Worm (Caenorhabditis elegans) whole organism, late embryonic: Measurements from ENCODE around the gene K04C2.5.

ENCODE experiments used
- C08G9.2 ChIP-seq: sonication (generic microtip); optimal IDR thresholded peaks from 2 replicates; lab custom pipeline; 2016; ENCODE audit warnings: mild to moderate bottlenecking, missing genetic modification characterization, moderate library complexity, missing compliant biosample characterization
- C38D4.7 ChIP-seq: fragments of 200-800 bp; sonication (Bioruptor generic); optimal IDR thresholded peaks from 2 replicates; lab custom pipeline; 2018; ENCODE audit warnings: mild to moderate bottlenecking, missing genetic modification characterization, moderate library complexity, missing compliant biosample characterization
- F13H6.1 ChIP-seq: sonication (generic microtip); optimal IDR thresholded peaks from 2 replicates; lab custom pipeline; 2016; ENCODE audit warnings: missing genetic modification characterization, missing compliant biosample characterization
- K02D7.2 ChIP-seq: sonication (generic microtip); optimal IDR thresholded peaks from 2 replicates; lab custom pipeline; 2017; ENCODE audit warnings: mild to moderate bottlenecking, missing genetic modification characterization, missing compliant biosample characterization
- Y22D7AL.16 ChIP-seq: sonication (generic microtip); optimal IDR thresholded peaks from 2 replicates; lab custom pipeline; 2016; ENCODE audit warnings: missing genetic modification characterization, missing compliant biosample characterization
- ahr-1 ChIP-seq: sonication (generic microtip); optimal IDR thresholded peaks from 2 replicates; lab custom pipeline; 2016; ENCODE audit warnings: missing genetic modification characterization, missing compliant biosample characterization
- ceh-14 ChIP-seq: sonication (generic microtip); optimal IDR thresholded peaks from 2 replicates; lab custom pipeline; 2016; ENCODE audit warnings: missing genotype, missing genetic modification characterization, missing compliant biosample characterization
- ceh-18 ChIP-seq: sonication (generic microtip); optimal IDR thresholded peaks from 2 replicates; lab custom pipeline; 2016; ENCODE audit warnings: missing genetic modification characterization, missing compliant biosample characterization
- ceh-19 ChIP-seq: fragments of 200-800 bp; sonication (Bioruptor generic); optimal IDR thresholded peaks from 2 replicates; lab custom pipeline; 2018; ENCODE audit warnings: mild to moderate bottlenecking, missing genetic modification characterization, missing compliant biosample characterization
- ceh-30 ChIP-seq: fragments of 150-350 bp; optimal IDR thresholded peaks from 2 replicates; lab custom pipeline; 2014; ENCODE audit warnings: missing biosample characterization, missing genetic modification characterization
- ceh-45 ChIP-seq: fragments of 200-800 bp; sonication (Bioruptor generic); IDR thresholded peaks from 2 replicates; pipeline ENCODE4 v1.3.6; 2022; ENCODE audit warnings: missing genetic modification reagents, missing genetic modification characterization, missing compliant biosample characterization
- ceh-48 ChIP-seq: sonication (generic microtip); optimal IDR thresholded peaks from 2 replicates; lab custom pipeline; 2016; ENCODE audit warnings: missing genetic modification characterization, inconsistent platforms, missing compliant biosample characterization
- ceh-6 ChIP-seq: fragments of 200-800 bp; sonication (Bioruptor generic); optimal IDR thresholded peaks from 2 replicates; lab custom pipeline; 2018; ENCODE audit warnings: mild to moderate bottlenecking, missing genetic modification characterization, missing compliant biosample characterization
- ceh-9 ChIP-seq: sonication (generic microtip); optimal IDR thresholded peaks from 2 replicates; lab custom pipeline; 2016; ENCODE audit warnings: mild to moderate bottlenecking, missing genetic modification characterization, inconsistent platforms, missing compliant biosample characterization
- dve-1 ChIP-seq: sonication (generic microtip); optimal IDR thresholded peaks from 2 replicates; lab custom pipeline; 2017; ENCODE audit warnings: antibody characterized with exemption, mild to moderate bottlenecking, missing genetic modification characterization, missing compliant biosample characterization
- elt-2 ChIP-seq: sonication (generic microtip); optimal IDR thresholded peaks from 2 replicates; lab custom pipeline; 2016; ENCODE audit warnings: missing genetic modification reagents, missing genetic modification characterization, missing compliant biosample characterization
- ets-4 ChIP-seq: sonication (generic microtip); optimal IDR thresholded peaks from 2 replicates; lab custom pipeline; 2016; ENCODE audit warnings: missing genetic modification characterization, missing compliant biosample characterization
- eyg-1 ChIP-seq: sonication (generic microtip); optimal IDR thresholded peaks from 2 replicates; lab custom pipeline; 2016; ENCODE audit warnings: missing genotype, missing genetic modification characterization, missing compliant biosample characterization
- fkh-10 ChIP-seq: fragments of 150-350 bp; optimal IDR thresholded peaks from 2 replicates; lab custom pipeline; 2014; ENCODE audit warnings: missing biosample characterization, missing genetic modification reagents, missing genetic modification characterization
- gmeb-2 ChIP-seq: sonication (generic microtip); optimal IDR thresholded peaks from 2 replicates; lab custom pipeline; 2016; ENCODE audit warnings: missing genetic modification characterization, inconsistent platforms, missing compliant biosample characterization
- hlh-13 ChIP-seq: fragments of 200-800 bp; sonication (Bioruptor generic); optimal IDR thresholded peaks from 2 replicates; lab custom pipeline; 2018; ENCODE audit warnings: mild to moderate bottlenecking, missing genetic modification characterization, missing compliant biosample characterization
- hlh-30 ChIP-seq: sonication (generic microtip); optimal IDR thresholded peaks from 2 replicates; lab custom pipeline; 2017; ENCODE audit warnings: antibody characterized with exemption, missing genetic modification characterization, missing compliant biosample characterization; ENCODE audit not compliant: insufficient read depth
- hlh-6 ChIP-seq: sonication (generic microtip); optimal IDR thresholded peaks from 2 replicates; lab custom pipeline; 2016; ENCODE audit warnings: missing genotype, missing genetic modification characterization, missing compliant biosample characterization
- hlh-8 ChIP-seq: sonication (generic microtip); optimal IDR thresholded peaks from 2 replicates; lab custom pipeline; 2016; ENCODE audit warnings: missing genotype, missing genetic modification characterization, missing compliant biosample characterization
- mec-3 ChIP-seq: sonication (generic microtip); optimal IDR thresholded peaks from 2 replicates; lab custom pipeline; 2016; ENCODE audit warnings: borderline replicate concordance, missing genetic modification characterization, missing compliant biosample characterization
- nfya-1 ChIP-seq: sonication (generic microtip); optimal IDR thresholded peaks from 2 replicates; lab custom pipeline; 2017; ENCODE audit warnings: missing genetic modification characterization, mild to moderate bottlenecking, missing compliant biosample characterization, antibody characterized with exemption, moderate library complexity
- pax-1 ChIP-seq: fragments of 150-350 bp; optimal IDR thresholded peaks from 2 replicates; lab custom pipeline; 2014; ENCODE audit warnings: missing biosample characterization, missing genetic modification characterization
- pha-2 ChIP-seq: sonication (generic microtip); optimal IDR thresholded peaks from 2 replicates; lab custom pipeline; 2017; ENCODE audit warnings: mild to moderate bottlenecking, missing genetic modification characterization, missing compliant biosample characterization
- pros-1 ChIP-seq: fragments of 150-350 bp; optimal IDR thresholded peaks from 2 replicates; lab custom pipeline; 2014; ENCODE audit warnings: missing biosample characterization, missing genetic modification reagents, missing genetic modification characterization
- rnt-1 ChIP-seq: sonication (generic microtip); optimal IDR thresholded peaks from 2 replicates; lab custom pipeline; 2016; ENCODE audit warnings: missing genetic modification characterization, missing compliant biosample characterization
- syd-9 ChIP-seq: sonication (generic microtip); optimal IDR thresholded peaks from 2 replicates; lab custom pipeline; 2016; ENCODE audit warnings: mild to moderate bottlenecking, missing genetic modification characterization, moderate library complexity, missing compliant biosample characterization
- tbx-7 ChIP-seq: sonication (generic microtip); optimal IDR thresholded peaks from 2 replicates; lab custom pipeline; 2016; ENCODE audit warnings: missing genotype, missing genetic modification characterization, missing compliant biosample characterization
- unc-55 ChIP-seq: sonication (generic microtip); optimal IDR thresholded peaks from 2 replicates; lab custom pipeline; 2017; ENCODE audit warnings: missing biosample characterization, missing genetic modification reagents, missing genetic modification characterization
- ztf-16 ChIP-seq: sonication (generic microtip); optimal IDR thresholded peaks from 2 replicates; lab custom pipeline; 2017; ENCODE audit warnings: missing genetic modification characterization, missing compliant biosample characterization

Gene K04C2.5

ce11 chrIII:6897587-6898064, 6.2 kb upstream of the K04C2.5 start, which contains the start of gene T07E3.4 (continued):
- TF ChIP-seq nfya-1, result peak; percentile 38

- TF ChIP-seq F13H6.1, result no peak
- TF ChIP-seq mec-3 (tag; lab: Kevin White, UChicago), result no peak
- no peak for TF ChIP-seq hlh-13 (GFP tag; lab: Kevin White, UChicago)
- no peak for TF ChIP-seq gmeb-2 (tag; lab: Kevin White, UChicago)
- TF ChIP-seq syd-9 (tag; lab: Kevin White, UChicago), result no peak
- TF ChIP-seq tbx-7 (tag; lab: Kevin White, UChicago), result no peak
- TF ChIP-seq ceh-18, result no peak
- no peak for TF ChIP-seq hlh-30 (tag; lab: Kevin White, UChicago)
- no peak for TF ChIP-seq rnt-1 (tag; lab: Kevin White, UChicago)
- no peak for TF ChIP-seq K02D7.2 (tag; lab: Kevin White, UChicago)
- TF ChIP-seq ceh-48 (tag; lab: Kevin White, UChicago), result no peak
- TF ChIP-seq ceh-6 (GFP tag; lab: Kevin White, UChicago), result no peak
- TF ChIP-seq, all 69 proteins: peak for 0
Observed at ce11 chrIII:6895677-6896076, 4.2 kb upstream of the K04C2.5 start.

ce11 chrIII:6895166-6895565, 3.7 kb upstream of the K04C2.5 start:
- TF ChIP-seq fkh-10 (GFP tag; lab: Kevin White, UChicago), result no peak
- TF ChIP-seq hlh-13 (GFP tag; lab: Kevin White, UChicago), result no peak
- no peak for TF ChIP-seq hlh-8
- TF ChIP-seq Y22D7AL.16 (tag; lab: Kevin White, UChicago), result no peak
- no peak for TF ChIP-seq pha-2 (tag; lab: Kevin White, UChicago)
- no peak for TF ChIP-seq hlh-6 (tag; lab: Kevin White, UChicago)
- TF ChIP-seq ceh-30 (tag; lab: Kevin White, UChicago), result no peak
- no peak for TF ChIP-seq pax-1 (tag; lab: Kevin White, UChicago)
- TF ChIP-seq ceh-14 (tag; lab: Kevin White, UChicago), result no peak
- no peak for TF ChIP-seq ahr-1
- peak; percentile 68 for TF ChIP-seq elt-2
- TF ChIP-seq ztf-16, result no peak
- peak; percentile 44 for TF ChIP-seq unc-55
- no peak for TF ChIP-seq ets-4 (tag; lab: Kevin White, UChicago)
- TF ChIP-seq syd-9 (tag; lab: Kevin White, UChicago), result no peak
- TF ChIP-seq eyg-1 (tag; lab: Kevin White, UChicago), result no peak
- peak; percentile 19 for TF ChIP-seq nfya-1
- TF ChIP-seq ceh-18, result peak; percentile 57
- TF ChIP-seq hlh-30 (tag; lab: Kevin White, UChicago), result no peak
- TF ChIP-seq, all 69 proteins: peak for 4

- TF ChIP-seq ceh-6 (GFP tag; lab: Kevin White, UChicago), result no peak
- no peak for TF ChIP-seq pros-1 (tag; lab: Kevin White, UChicago)
- TF ChIP-seq dve-1, result no peak
- TF ChIP-seq ceh-9 (tag; lab: Kevin White, UChicago), result no peak
- no peak for TF ChIP-seq hlh-30 (tag; lab: Kevin White, UChicago)
- TF ChIP-seq C38D4.7 (GFP tag; lab: Kevin White, UChicago), result no peak
- no peak for TF ChIP-seq hlh-8
- TF ChIP-seq ahr-1, result no peak
- no peak for TF ChIP-seq ceh-19 (GFP tag; lab: Kevin White, UChicago)
- no peak for TF ChIP-seq pha-2 (tag; lab: Kevin White, UChicago)
- no peak for TF ChIP-seq C08G9.2 (tag; lab: Kevin White, UChicago)
- TF ChIP-seq syd-9 (tag; lab: Kevin White, UChicago), result no peak
- TF ChIP-seq ceh-45 (GFP tag; lab: Robert Waterston, UW), result no peak
- TF ChIP-seq tbx-7 (tag; lab: Kevin White, UChicago), result no peak
- TF ChIP-seq, all 69 proteins: peak for 0
Observed at ce11 chrIII:6888999-6889824, 2.2 kb downstream of the K04C2.5 start, which contains the start of the genes brd-1 and K04C2.2. TSS of gene brd-1 (minus strand) at chrIII:6889504. TSS of gene K04C2.2 (plus strand) at chrIII:6889774.
